Worm (Caenorhabditis elegans): ENCODE data around the gene F53H4.4.

- TF ChIP-seq skn-1 (tag; optimal IDR thresholded peaks at IDR 0.05): no peak
- no peak for TF ChIP-seq zfp-3 (GFP tag; conservative IDR thresholded peaks at IDR 0.05)
- no peak for TF ChIP-seq nhr-6 (tag; optimal IDR thresholded peaks at IDR 0.05)
- TF ChIP-seq unc-62 (GFP tag; optimal IDR thresholded peaks at IDR 0.05 in 1 of 2): no peak
- TF ChIP-seq unc-62 (tag; optimal IDR thresholded peaks at IDR 0.05): no peak
- TF ChIP-seq nhr-11 (tag; optimal IDR thresholded peaks at IDR 0.05): no peak
- TF ChIP-seq nhr-25 (tag; optimal IDR thresholded peaks at IDR 0.05; ENCODE audit: borderline replicate concordance, insufficient read depth): no peak
- no peak for TF ChIP-seq lin-38 (GFP tag; IDR thresholded peaks at IDR 0.05)
- no peak for TF ChIP-seq lin-15B (tag; optimal IDR thresholded peaks at IDR 0.05)
- no peak for TF ChIP-seq ama-1 (optimal IDR thresholded peaks at IDR 0.05)
Observed at ce11 chrX:15917000-15917399, 50.8 kb downstream of the F53H4.4 start, which contains the start of the genes F31B9.4 and F31B9.2.
